Worm (Caenorhabditis elegans): ENCODE results near the gene col-168.

Gene col-168

ce11 chrX:6292143-6292542 lies 34.0 kb upstream of the col-168 start (continued):
- TF ChIP-seq ceh-44 (GFP tag; IDR thresholded peaks at IDR 0.05) (peak; percentile 92), nhr-77 (tag; optimal IDR thresholded peaks at IDR 0.05) (no peak), Y48G9A.11 (GFP tag; IDR thresholded peaks at IDR 0.05) (peak; percentile 81), dmd-8 (GFP tag; IDR thresholded peaks at IDR 0.05) (peak; percentile 99), vab-7 (GFP tag; IDR thresholded peaks at IDR 0.05) (peak; percentile 97), lin-29 (GFP tag; IDR thresholded peaks at IDR 0.05) (peak; percentile 78), daf-16 (GFP tag; optimal IDR thresholded peaks at IDR 0.05) (peak; percentile 69 to 86), daf-16 (tag; optimal IDR thresholded peaks at IDR 0.05) (peak; percentile 56), Y75B8A.6 (GFP tag; IDR thresholded peaks at IDR 0.05) (peak; percentile 93), duxl-1 (tag; optimal IDR thresholded peaks at IDR 0.05; ENCODE audit: poor library complexity) (peak; percentile 76), unc-62 (GFP tag; optimal IDR thresholded peaks at IDR 0.05 in 1 of 2) (no peak), unc-62 (tag; optimal IDR thresholded peaks at IDR 0.05) (no peak), zag-1 (tag; optimal IDR thresholded peaks at IDR 0.05) (no peak), mep-1 (tag; optimal IDR thresholded peaks at IDR 0.05) (peak; percentile 83), aha-1 (tag) (peak; percentile 33), rbr-2 (tag; optimal IDR thresholded peaks at IDR 0.05) (peak; percentile 76), ztf-7 (tag; optimal IDR thresholded peaks at IDR 0.05) (peak; percentile 54), zfp-2 (tag; optimal IDR thresholded peaks at IDR 0.05) (no peak), lsy-2 (tag; optimal IDR thresholded peaks at IDR 0.05) (no peak), nhr-41 (GFP tag; IDR thresholded peaks at IDR 0.05) (peak; percentile 89), unc-130 (GFP tag; optimal IDR thresholded peaks at IDR 0.05) (peak; percentile 10), madf-5 (GFP tag; IDR thresholded peaks at IDR 0.05) (peak; percentile 93 to 98), fos-1 (tag; optimal IDR thresholded peaks at IDR 0.05) (no peak), snpc-1.2 (GFP tag; IDR thresholded peaks at IDR 0.05) (peak; percentile 93), lin-15B (tag; optimal IDR thresholded peaks at IDR 0.05) (no peak)

- TF ChIP-seq F49E8.2 (tag; optimal IDR thresholded peaks at IDR 0.05; ENCODE audit: borderline replicate concordance), result no peak
- TF ChIP-seq fkh-10 (GFP tag; optimal IDR thresholded peaks at IDR 0.05), result no peak
- TF ChIP-seq lin-29 (GFP tag; IDR thresholded peaks at IDR 0.05), result no peak
- no peak for TF ChIP-seq attf-4 (tag; optimal IDR thresholded peaks at IDR 0.05)
- TF ChIP-seq php-3 (GFP tag; IDR thresholded peaks at IDR 0.05), result no peak
- no peak for TF ChIP-seq ctbp-1 (GFP tag; IDR thresholded peaks at IDR 0.05)
- no peak for TF ChIP-seq pha-4 (GFP tag; IDR thresholded peaks at IDR 0.05)
- no peak for TF ChIP-seq pha-4 (tag; optimal IDR thresholded peaks at IDR 0.05)
- TF ChIP-seq nhr-77 (tag; optimal IDR thresholded peaks at IDR 0.05), result no peak
- TF ChIP-seq ces-1 (GFP tag; optimal IDR thresholded peaks at IDR 0.05), result no peak
- TF ChIP-seq mdl-1 (tag; optimal IDR thresholded peaks at IDR 0.05), result no peak
- TF ChIP-seq lin-1 (GFP tag; IDR thresholded peaks at IDR 0.05), result no peak
- TF ChIP-seq lim-7 (GFP tag; IDR thresholded peaks at IDR 0.05), result no peak
- TF ChIP-seq snpc-4 (tag; optimal IDR thresholded peaks at IDR 0.05), result no peak
Measured at ce11 chrX:6292812-6293211, 33.4 kb upstream of the col-168 start, which contains the start of gene mom-1. mom-1 (plus strand) TSS chrX:6293112.

DNA sequence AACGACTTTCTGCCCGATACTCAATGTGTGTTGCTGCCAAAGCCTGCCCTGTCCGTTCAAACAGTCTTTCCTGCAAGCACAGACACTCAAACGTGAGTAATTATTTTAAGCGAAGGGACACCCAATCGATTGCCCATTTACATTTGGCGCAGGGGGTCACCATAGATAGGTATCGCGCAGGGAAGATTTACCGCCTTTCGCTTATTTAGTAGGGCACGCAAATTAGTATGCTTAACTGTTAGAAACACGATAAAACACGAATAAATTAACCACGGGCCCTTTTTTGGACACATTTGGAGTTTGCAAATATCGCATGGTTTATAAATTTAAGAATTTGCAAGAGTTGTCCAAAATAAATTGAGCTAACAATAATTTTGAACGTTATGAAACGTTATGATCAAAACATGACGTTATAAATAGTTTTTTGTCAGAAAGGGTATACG lies 29.8 kb upstream of the col-168 start:
- TF ChIP-seq jun-1 (tag; optimal IDR thresholded peaks at IDR 0.05) (peak; percentile 100), hif-1 (tag; optimal IDR thresholded peaks at IDR 0.05) (peak; percentile 85 to 92), lin-13 (GFP tag; optimal IDR thresholded peaks at IDR 0.05) (peak; percentile 98), egl-27 (tag; optimal IDR thresholded peaks at IDR 0.05) (peak; percentile 95), mxl-3 (GFP tag; optimal IDR thresholded peaks at IDR 0.05) (peak; percentile 97), Y75B8A.6 (GFP tag; IDR thresholded peaks at IDR 0.05) (peak; percentile 90), lin-15B (tag; optimal IDR thresholded peaks at IDR 0.05) (peak; percentile 80), dpl-1 (GFP tag; optimal IDR thresholded peaks at IDR 0.05) (peak; percentile 74), nhr-6 (tag; optimal IDR thresholded peaks at IDR 0.05) (peak; percentile 99), hlh-11 (tag; optimal IDR thresholded peaks at IDR 0.05) (peak; percentile 98), daf-19 (GFP tag; conservative IDR thresholded peaks at IDR 0.05) (peak; percentile 97), mdt-29 (GFP tag; IDR thresholded peaks at IDR 0.05) (peak; percentile 96), mes-2 (tag; optimal IDR thresholded peaks at IDR 0.05; ENCODE audit: poor library complexity, severe bottlenecking) (peak; percentile 98), hmg-1.1 (GFP tag; IDR thresholded peaks at IDR 0.05) (peak; percentile 100), ZK337.2 (GFP tag; IDR thresholded peaks at IDR 0.05) (peak; percentile 88), unc-62 (GFP tag; optimal IDR thresholded peaks at IDR 0.05 in 1 of 2) (peak; percentile 93 to 100), unc-62 (tag; optimal IDR thresholded peaks at IDR 0.05) (peak; percentile 91), zag-1 (tag; optimal IDR thresholded peaks at IDR 0.05) (peak; percentile 99), ceh-62 (tag; optimal IDR thresholded peaks at IDR 0.05) (no peak)
